Fruit fly (Drosophila melanogaster) whole organism: ENCODE measurements around the gene Elp6.

Source experiments
- CG8478 ChIP-seq: fragments of >200 bp; optimal IDR thresholded peaks from 2 replicates; lab custom pipeline; 2018; ENCODE audit warnings: inconsistent platforms
- EcR ChIP-seq, 2 experiments: fragments of >200 bp; optimal IDR thresholded peaks; 2 replicates each; lab custom pipeline; 2017; ENCODE audit warnings: missing biosample characterization in 2 of 2, missing genetic modification characterization in 2 of 2, missing genetic modification reagents in 2 of 2
- pan ChIP-seq: fragments of >200 bp; optimal IDR thresholded peaks from 2 replicates; lab custom pipeline; 2017
- psq ChIP-seq: fragments of >200 bp; optimal IDR thresholded peaks from 2 replicates; lab custom pipeline; 2017
- usp ChIP-seq: fragments of >200 bp; optimal IDR thresholded peaks from 2 replicates; lab custom pipeline; 2017; ENCODE audit warnings: missing biosample characterization, missing genetic modification characterization, mixed read lengths

DNA sequence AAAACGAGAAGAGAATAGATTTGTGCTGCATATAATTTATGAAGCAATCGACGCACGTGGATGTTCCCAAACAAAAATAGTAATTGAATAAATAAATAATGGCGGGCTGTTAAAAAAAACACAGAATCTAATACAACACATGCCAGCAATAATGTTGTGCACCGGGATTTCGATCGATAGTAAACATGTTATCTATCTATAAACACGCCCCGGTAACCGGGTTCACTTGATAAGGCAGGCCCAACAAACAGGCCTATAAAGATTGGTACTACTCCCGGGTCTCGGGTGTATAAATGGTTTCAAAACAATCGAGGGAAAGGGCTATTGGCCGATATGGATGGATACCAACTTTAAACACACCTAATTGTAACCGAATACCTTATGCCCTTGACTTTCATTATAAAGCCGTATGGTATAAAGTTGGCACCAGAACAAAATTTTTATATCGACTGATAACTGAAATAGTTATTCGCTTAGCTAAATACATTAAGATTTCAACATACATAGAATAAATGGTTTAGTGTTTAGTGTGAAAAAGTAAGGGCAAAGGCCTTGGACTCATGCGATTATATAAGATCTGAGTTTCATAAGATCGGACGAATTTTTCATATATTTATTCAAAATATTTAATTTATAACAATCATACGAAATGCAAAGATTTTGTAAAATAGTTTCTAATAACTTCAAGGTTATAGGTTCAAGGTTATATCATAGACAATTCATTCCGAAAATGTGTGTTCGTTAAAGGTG, 870 bp downstream of the Elp6 start:
- no peak for TF ChIP-seq psq
- TF ChIP-seq CG8478 (lab: Kevin White, UChicago) = no peak
- TF ChIP-seq usp (GFP tag; lab: Kevin White, UChicago) = no peak
- no peak for TF ChIP-seq pan (lab: Kevin White, UChicago)
- no peak for TF ChIP-seq EcR (GFP tag; optimal IDR thresholded peaks at IDR 0.05; lab: Kevin White, UChicago)
